Fruit fly (Drosophila melanogaster): ENCODE measurements around the gene AsnRS.

- TF ChIP-seq usp (GFP tag; optimal IDR thresholded peaks at IDR 0.05) (no peak), Hnf4 (GFP tag; optimal IDR thresholded peaks at IDR 0.05) (no peak), pan (optimal IDR thresholded peaks at IDR 0.05) (no peak), Hr78 (GFP tag; optimal IDR thresholded peaks at IDR 0.05) (no peak), OdsH (GFP tag; optimal IDR thresholded peaks at IDR 0.05) (peak; percentile 15), sv (GFP tag; optimal IDR thresholded peaks at IDR 0.05) (peak; percentile 48), lola (GFP tag; optimal IDR thresholded peaks at IDR 0.05) (no peak)
These were observed 9.2 kb upstream of the AsnRS start for dm6 chr2L:19140984-19141262.

All from whole organism, wandering third instar larva.